Worm (Caenorhabditis elegans) whole organism, L1 larva: Measurements from ENCODE around the gene F28B12.1.

ENCODE experiments used
- C04F5.9 ChIP-seq: sonication (generic microtip); optimal IDR thresholded peaks from 2 replicates; lab custom pipeline; 2016; ENCODE audit warnings: missing genetic modification characterization, missing compliant biosample characterization
- C16A3.4 ChIP-seq: fragments of 150-350 bp; optimal IDR thresholded peaks from 2 replicates; lab custom pipeline; 2014; ENCODE audit warnings: missing biosample characterization, missing genetic modification characterization
- Y116A8C.19 ChIP-seq: sonication (generic microtip); optimal IDR thresholded peaks from 2 replicates; lab custom pipeline; 2016; ENCODE audit warnings: missing compliant biosample characterization, missing genetic modification characterization, borderline replicate concordance
- aha-1 ChIP-seq: fragments of 150-350 bp; optimal IDR thresholded peaks from 2 replicates; lab custom pipeline; 2014; ENCODE audit warnings: missing biosample characterization, missing genetic modification characterization
- aly-2 ChIP-seq: fragments of 150-350 bp; optimal IDR thresholded peaks from 2 replicates; lab custom pipeline; 2014; ENCODE audit warnings: missing biosample characterization, missing genetic modification characterization
- ama-1 ChIP-seq: fragments of 150-350 bp; optimal IDR thresholded peaks from 2 replicates; lab custom pipeline; 2014
- blmp-1 ChIP-seq: fragments of 150-350 bp; optimal IDR thresholded peaks from 2 replicates; lab custom pipeline; 2014; ENCODE audit warnings: missing biosample characterization, missing genetic modification characterization
- ceh-63 ChIP-seq: fragments of 200-800 bp; sonication (Bioruptor generic); optimal IDR thresholded peaks from 2 replicates; lab custom pipeline; 2018; ENCODE audit warnings: mild to moderate bottlenecking, missing genetic modification characterization, missing compliant biosample characterization
- ceh-90 ChIP-seq: sonication (generic microtip); optimal IDR thresholded peaks from 2 replicates; lab custom pipeline; 2016; ENCODE audit warnings: missing genetic modification characterization, missing compliant biosample characterization
- dsc-1 ChIP-seq: sonication (generic microtip); optimal IDR thresholded peaks from 2 replicates; lab custom pipeline; 2016; ENCODE audit warnings: mild to moderate bottlenecking, missing genetic modification characterization, missing compliant biosample characterization
- efl-1 ChIP-seq, 4 experiments: fragments of 150-350 bp; optimal IDR thresholded peaks in 3 of 4; peaks in 1 of 4; 1 replicate in 1 of 4; 2 replicates in 3 of 4; lab custom pipeline; 2014; ENCODE audit warnings: missing biosample characterization in 2 of 4, missing genetic modification characterization in 2 of 4, missing genetic modification reagents in 2 of 4
- efl-3 ChIP-seq: fragments of 200-800 bp; sonication (Bioruptor generic); optimal IDR thresholded peaks from 2 replicates; lab custom pipeline; 2018; ENCODE audit warnings: mild to moderate bottlenecking, missing genetic modification characterization, missing compliant biosample characterization
- elt-2 ChIP-seq: sonication (generic microtip); optimal IDR thresholded peaks from 2 replicates; lab custom pipeline; 2016; ENCODE audit warnings: missing genetic modification characterization, mild to moderate bottlenecking, inconsistent platforms, missing compliant biosample characterization, missing genetic modification reagents
- elt-3 ChIP-seq, 6 experiments: fragments of 150-350 bp in 1 of 6; sonication (generic microtip); optimal IDR thresholded peaks; 2 replicates each; lab custom pipeline; 2017 to 2018; ENCODE audit warnings: missing biosample characterization in 6 of 6, missing genetic modification characterization in 6 of 6, inconsistent platforms in 1 of 6
- ets-5 ChIP-seq: fragments of 200-800 bp; sonication (Bioruptor generic); IDR thresholded peaks from 2 replicates; pipeline ENCODE4 v1.3.6; 2022; ENCODE audit warnings: missing genetic modification characterization, missing compliant biosample characterization
- fkh-10 ChIP-seq: sonication (generic microtip); optimal IDR thresholded peaks from 2 replicates; lab custom pipeline; 2017; ENCODE audit warnings: missing biosample characterization, missing genetic modification reagents, missing genetic modification characterization
- fkh-4 ChIP-seq: sonication (generic microtip); optimal IDR thresholded peaks from 2 replicates; lab custom pipeline; 2016; ENCODE audit warnings: missing compliant biosample characterization, missing genetic modification characterization, borderline replicate concordance
- fkh-8 ChIP-seq: sonication (generic microtip); optimal IDR thresholded peaks from 2 replicates; lab custom pipeline; 2016; ENCODE audit warnings: mild to moderate bottlenecking, missing genetic modification characterization, missing compliant biosample characterization
- fos-1 ChIP-seq: fragments of 150-350 bp; optimal IDR thresholded peaks from 2 replicates; lab custom pipeline; 2014; ENCODE audit warnings: missing biosample characterization, missing genetic modification characterization
- hlh-4 ChIP-seq: sonication (generic microtip); optimal IDR thresholded peaks from 2 replicates; lab custom pipeline; 2016; ENCODE audit warnings: mild to moderate bottlenecking, missing genetic modification characterization, missing compliant biosample characterization
- hpl-2 ChIP-seq: fragments of 150-350 bp; optimal IDR thresholded peaks from 2 replicates; lab custom pipeline; 2014; ENCODE audit warnings: missing biosample characterization, missing genetic modification reagents, missing genetic modification characterization
- irx-1 ChIP-seq: sonication (generic microtip); optimal IDR thresholded peaks from 2 replicates; lab custom pipeline; 2016; ENCODE audit warnings: missing genetic modification characterization, missing compliant biosample characterization
- jun-1 ChIP-seq: fragments of 150-350 bp; optimal IDR thresholded peaks from 2 replicates; lab custom pipeline; 2014; ENCODE audit warnings: missing biosample characterization, missing genetic modification reagents, missing genetic modification characterization
- lin-13 ChIP-seq: fragments of 150-350 bp; optimal IDR thresholded peaks from 2 replicates; lab custom pipeline; 2014; ENCODE audit warnings: missing biosample characterization, missing genetic modification reagents, missing genetic modification characterization
- lin-14 ChIP-seq: fragments of 200-800 bp; sonication (Bioruptor generic); optimal IDR thresholded peaks from 2 replicates; lab custom pipeline; 2018; ENCODE audit warnings: mild to moderate bottlenecking, missing genetic modification characterization, moderate library complexity, missing compliant biosample characterization
- lin-35 ChIP-seq, 2 experiments: fragments of 150-350 bp; optimal IDR thresholded peaks; 2 replicates each; lab custom pipeline; 2014; ENCODE audit warnings: missing biosample characterization in 2 of 2, missing genetic modification characterization in 2 of 2, missing genetic modification reagents in 2 of 2
- lir-3 ChIP-seq: sonication (generic microtip); optimal IDR thresholded peaks from 2 replicates; lab custom pipeline; 2016; ENCODE audit warnings: mild to moderate bottlenecking, missing genetic modification characterization, moderate library complexity, missing compliant biosample characterization; ENCODE audit not compliant: poor library complexity
- lsy-2 ChIP-seq, 2 experiments: fragments of 150-350 bp; optimal IDR thresholded peaks; 2 replicates each; lab custom pipeline; 2014; ENCODE audit warnings: missing biosample characterization in 2 of 2, missing genetic modification characterization in 2 of 2
- mdl-1 ChIP-seq, 2 experiments: fragments of 150-350 bp; optimal IDR thresholded peaks; 2 replicates each; lab custom pipeline; 2014 to 2017; ENCODE audit warnings: missing biosample characterization in 2 of 2, missing genetic modification characterization in 2 of 2, inconsistent platforms in 1 of 2
- mef-2 ChIP-seq: fragments of 150-350 bp; optimal IDR thresholded peaks from 2 replicates; lab custom pipeline; 2014; ENCODE audit warnings: missing biosample characterization, missing genetic modification characterization
- mep-1 ChIP-seq: fragments of 150-350 bp; optimal IDR thresholded peaks from 2 replicates; lab custom pipeline; 2014; ENCODE audit warnings: missing biosample characterization, missing genetic modification characterization
- nhr-12 ChIP-seq: sonication (generic microtip); optimal IDR thresholded peaks from 2 replicates; lab custom pipeline; 2017; ENCODE audit warnings: missing biosample characterization, missing genetic modification characterization
- nhr-19 ChIP-seq: fragments of 200-800 bp; sonication (Bioruptor generic); conservative IDR thresholded peaks from 2 replicates; pipeline ENCODE4 v1.3.6; 2022; ENCODE audit warnings: missing genetic modification characterization, missing compliant biosample characterization
- nhr-20 ChIP-seq: sonication (generic microtip); optimal IDR thresholded peaks from 2 replicates; lab custom pipeline; 2016; ENCODE audit warnings: mild to moderate bottlenecking, missing genetic modification characterization, missing compliant biosample characterization
- nhr-237 ChIP-seq: fragments of 150-350 bp; optimal IDR thresholded peaks from 2 replicates; lab custom pipeline; 2014; ENCODE audit warnings: missing biosample characterization, missing genetic modification characterization
- nhr-28 ChIP-seq: fragments of 150-350 bp; optimal IDR thresholded peaks from 2 replicates; lab custom pipeline; 2014; ENCODE audit warnings: missing biosample characterization, missing genetic modification characterization
- nhr-71 ChIP-seq: sonication (generic microtip); optimal IDR thresholded peaks from 2 replicates; lab custom pipeline; 2016; ENCODE audit warnings: mild to moderate bottlenecking, missing genetic modification characterization, moderate library complexity, missing compliant biosample characterization
- nhr-77 ChIP-seq: fragments of 150-350 bp; optimal IDR thresholded peaks from 2 replicates; lab custom pipeline; 2014; ENCODE audit warnings: missing biosample characterization, missing genetic modification characterization
- nhr-85 ChIP-seq: sonication (generic microtip); peaks from one replicate; lab custom pipeline; 2016; ENCODE audit warnings: missing genetic modification characterization, inconsistent platforms, missing compliant biosample characterization
- nhr-90 ChIP-seq: sonication (generic microtip); optimal IDR thresholded peaks from 2 replicates; lab custom pipeline; 2016; ENCODE audit warnings: mild to moderate bottlenecking, missing genetic modification characterization, missing compliant biosample characterization; ENCODE audit not compliant: poor library complexity
- pag-3 ChIP-seq: sonication (generic microtip); optimal IDR thresholded peaks from 2 replicates; lab custom pipeline; 2017; ENCODE audit warnings: missing genetic modification characterization, mild to moderate bottlenecking, missing compliant biosample characterization, antibody characterized with exemption, borderline replicate concordance; ENCODE audit not compliant: insufficient read depth
- pqm-1 ChIP-seq: sonication (generic microtip); optimal IDR thresholded peaks from 3 replicates; lab custom pipeline; 2017; ENCODE audit warnings: missing biosample characterization, missing genetic modification characterization
- rnt-1 ChIP-seq: sonication (generic microtip); optimal IDR thresholded peaks from 2 replicates; lab custom pipeline; 2016; ENCODE audit warnings: mild to moderate bottlenecking, missing genetic modification characterization, moderate library complexity, missing compliant biosample characterization
- skn-1 ChIP-seq: fragments of 150-350 bp; optimal IDR thresholded peaks from 2 replicates; lab custom pipeline; 2014; ENCODE audit warnings: missing biosample characterization, missing genetic modification characterization
- snpc-4 ChIP-seq: fragments of 150-350 bp; optimal IDR thresholded peaks from 2 replicates; lab custom pipeline; 2014; ENCODE audit warnings: missing biosample characterization, missing genetic modification characterization
- snu-23 ChIP-seq: sonication (generic microtip); optimal IDR thresholded peaks from 2 replicates; lab custom pipeline; 2016; ENCODE audit warnings: missing genetic modification characterization, missing compliant biosample characterization
- sptf-1 ChIP-seq: fragments of 150-350 bp; optimal IDR thresholded peaks from 2 replicates; lab custom pipeline; 2014; ENCODE audit warnings: missing biosample characterization, missing genetic modification characterization
- tbx-2 ChIP-seq: sonication (generic microtip); optimal IDR thresholded peaks from 2 replicates; lab custom pipeline; 2016; ENCODE audit warnings: missing genetic modification characterization, missing compliant biosample characterization
- unc-130 ChIP-seq: fragments of 150-350 bp; optimal IDR thresholded peaks from 2 replicates; lab custom pipeline; 2017; ENCODE audit warnings: missing biosample characterization, missing genetic modification characterization, inconsistent platforms
- unc-62 ChIP-seq: fragments of 150-350 bp; optimal IDR thresholded peaks from 2 replicates; lab custom pipeline; 2014; ENCODE audit warnings: missing biosample characterization, missing genetic modification reagents, missing genetic modification characterization
- unc-98 ChIP-seq: fragments of 200-800 bp; sonication (Bioruptor generic); IDR thresholded peaks from 2 replicates; pipeline ENCODE4 v1.3.6; 2022; ENCODE audit warnings: missing genetic modification characterization, missing compliant biosample characterization
- zip-4 ChIP-seq: fragments of 200-800 bp; sonication (Bioruptor generic); optimal IDR thresholded peaks from 2 replicates; lab custom pipeline; 2018; ENCODE audit warnings: mild to moderate bottlenecking, missing genetic modification characterization, moderate library complexity, missing compliant biosample characterization
- ztf-11 ChIP-seq, 2 experiments: sonication (generic microtip); optimal IDR thresholded peaks; 2 replicates each; lab custom pipeline; 2016 to 2017; ENCODE audit warnings: missing genetic modification characterization in 2 of 2, missing biosample characterization in 1 of 2, missing compliant biosample characterization in 1 of 2
- ztf-4 ChIP-seq: fragments of 150-350 bp; optimal IDR thresholded peaks from 2 replicates; lab custom pipeline; 2014; ENCODE audit warnings: missing biosample characterization, missing genetic modification characterization

F28B12.1 gene

ce11 chrII:5931109-5931508 lies 11.6 kb upstream of the F28B12.1 start:
- TF ChIP-seq unc-62 (GFP tag; lab: Kevin White, UChicago), result no peak
- TF ChIP-seq ceh-63 (GFP tag; lab: Kevin White, UChicago), result no peak
- no peak for TF ChIP-seq elt-2 (tag; lab: Kevin White, UChicago)
- no peak for TF ChIP-seq sptf-1 (tag; lab: Kevin White, UChicago)
- TF ChIP-seq lin-35 (GFP tag; optimal IDR thresholded peaks at IDR 0.05; lab: Kevin White, UChicago), result peak in 1 of 2 experiments; percentile 62
- no peak for TF ChIP-seq efl-3
- no peak for TF ChIP-seq Y116A8C.19 (tag; lab: Kevin White, UChicago)
- peak; percentile 19 for TF ChIP-seq jun-1 (tag; lab: Kevin White, UChicago)
- TF ChIP-seq ama-1 (lab: Kevin White, UChicago), result peak; percentile 3
- TF ChIP-seq snu-23, result peak; percentile 36
- no peak for TF ChIP-seq ztf-4 (tag; lab: Kevin White, UChicago)
- peak; percentile 80 for TF ChIP-seq nhr-85
- peak; percentile 9 for TF ChIP-seq skn-1
- no peak for TF ChIP-seq snpc-4 (tag; lab: Kevin White, UChicago)
- no peak for TF ChIP-seq nhr-12 (tag; lab: Kevin White, UChicago)
- TF ChIP-seq nhr-77 (tag; lab: Kevin White, UChicago), result peak; percentile 47
- no peak for TF ChIP-seq ztf-11 (tag; optimal IDR thresholded peaks at IDR 0.05; lab: Kevin White, UChicago)
- TF ChIP-seq dsc-1 (tag; lab: Kevin White, UChicago), result no peak
- TF ChIP-seq C04F5.9, result no peak
- TF ChIP-seq ceh-90 (tag; lab: Kevin White, UChicago), result no peak
- peak; percentile 18 for TF ChIP-seq nhr-20
- TF ChIP-seq nhr-19, result no peak
- TF ChIP-seq nhr-71, result peak; percentile 25
- no peak for TF ChIP-seq lir-3 (tag; lab: Kevin White, UChicago)
- TF ChIP-seq C16A3.4 (tag; lab: Kevin White, UChicago), result peak; percentile 37
- no peak for TF ChIP-seq unc-98 (GFP tag; lab: Robert Waterston, UW)
- no peak for TF ChIP-seq irx-1 (tag; lab: Kevin White, UChicago)
- TF ChIP-seq lsy-2 (tag; optimal IDR thresholded peaks at IDR 0.05; lab: Kevin White, UChicago), result peak in 1 of 2 experiments; percentile 40
- no peak for TF ChIP-seq fkh-10
- peak; percentile 14 for TF ChIP-seq nhr-90 (tag; lab: Kevin White, UChicago)
- TF ChIP-seq blmp-1 (tag; lab: Kevin White, UChicago), result peak; percentile 54
- no peak for TF ChIP-seq ets-5 (GFP tag; lab: Robert Waterston, UW)
- no peak for TF ChIP-seq mef-2 (tag; lab: Kevin White, UChicago)
- no peak for TF ChIP-seq aha-1 (tag; lab: Kevin White, UChicago)
- no peak for TF ChIP-seq hpl-2 (GFP tag; lab: Kevin White, UChicago)
- TF ChIP-seq hlh-4, result no peak
- no peak for TF ChIP-seq fos-1 (tag; lab: Kevin White, UChicago)
- TF ChIP-seq fkh-4 (tag; lab: Kevin White, UChicago), result no peak
- TF ChIP-seq nhr-28, result no peak
- TF ChIP-seq pqm-1 (tag; lab: Kevin White, UChicago), result no peak
- TF ChIP-seq unc-130 (tag; lab: Kevin White, UChicago), result no peak
- TF ChIP-seq nhr-237 (tag; lab: Kevin White, UChicago), result no peak
- TF ChIP-seq lin-14 (GFP tag; lab: Kevin White, UChicago), result peak; percentile 76
- TF ChIP-seq aly-2 (tag; lab: Kevin White, UChicago), result no peak
- no peak for TF ChIP-seq fkh-8 (tag; lab: Kevin White, UChicago)
- TF ChIP-seq lin-13 (GFP tag; lab: Kevin White, UChicago), result no peak
- TF ChIP-seq efl-1 (optimal IDR thresholded peaks at IDR 0.05; lab: Kevin White, UChicago), result peak in 1 of 2 experiments; percentile 15
- no peak for TF ChIP-seq efl-1 (GFP tag; optimal IDR thresholded peaks at IDR 0.05 in 1 of 2; lab: Kevin White, UChicago)
- no peak for TF ChIP-seq rnt-1 (tag; lab: Kevin White, UChicago)
- TF ChIP-seq pag-3 (tag; lab: Kevin White, UChicago), result no peak
- peak in 2 of 6 experiments; percentile 12 to 53 for TF ChIP-seq elt-3 (tag; optimal IDR thresholded peaks at IDR 0.05; lab: Kevin White, UChicago)
- no peak for TF ChIP-seq mep-1
- peak in 1 of 2 experiments; percentile 28 for TF ChIP-seq mdl-1 (tag; optimal IDR thresholded peaks at IDR 0.05; lab: Kevin White, UChicago)
- TF ChIP-seq zip-4, result no peak
- TF ChIP-seq tbx-2 (tag; lab: Kevin White, UChicago), result peak; percentile 25
